Worm (Caenorhabditis elegans) whole organism, midembryonic: Measurements from ENCODE around the gene ZC262.4.
A peak's percentile ranks its signal among the peaks of the same experiment; 100 is the strongest.

ENCODE experiments used
- T22C8.4 ChIP-seq: fragments of 200-800 bp; sonication (Bioruptor generic); IDR thresholded peaks from 2 replicates; pipeline ENCODE4 v1.3.6; 2022; ENCODE audit warnings: missing genetic modification characterization, missing compliant biosample characterization
- cog-1 ChIP-seq: sonication (generic microtip); optimal IDR thresholded peaks from 2 replicates; lab custom pipeline; 2016; ENCODE audit warnings: missing genetic modification characterization, missing compliant biosample characterization
- flt-1 ChIP-seq: fragments of 200-800 bp; sonication (Bioruptor generic); IDR thresholded peaks from 2 replicates; pipeline ENCODE4 v1.3.6; 2022; ENCODE audit warnings: missing genetic modification characterization, missing compliant biosample characterization
- klf-2 ChIP-seq: fragments of 200-800 bp; sonication (Bioruptor generic); conservative IDR thresholded peaks from 2 replicates; pipeline ENCODE4 v1.3.6; 2022; ENCODE audit warnings: missing genetic modification reagents, missing genetic modification characterization, missing compliant biosample characterization
- med-1 ChIP-seq: sonication (generic microtip); optimal IDR thresholded peaks from 2 replicates; lab custom pipeline; 2017; ENCODE audit warnings: missing genetic modification characterization, mild to moderate bottlenecking, missing compliant biosample characterization, antibody characterized with exemption, missing genetic modification reagents; ENCODE audit not compliant: insufficient read depth
- ref-1 ChIP-seq: fragments of 200-800 bp; sonication (Bioruptor generic); conservative IDR thresholded peaks from 2 replicates; pipeline ENCODE4 v1.3.6; 2022; ENCODE audit warnings: missing genetic modification reagents, missing genetic modification characterization, missing compliant biosample characterization
- tab-1 ChIP-seq: fragments of 200-800 bp; sonication (Bioruptor generic); IDR thresholded peaks from 2 replicates; pipeline ENCODE4 v1.3.6; 2022; ENCODE audit warnings: missing genetic modification characterization, missing compliant biosample characterization
- ztf-23 ChIP-seq: fragments of 200-800 bp; sonication (Bioruptor generic); IDR thresholded peaks from 2 replicates; pipeline ENCODE4 v1.3.6; 2022; ENCODE audit warnings: missing genetic modification reagents, missing genetic modification characterization, missing compliant biosample characterization
- ztf-29 ChIP-seq: fragments of 200-800 bp; sonication (Bioruptor generic); IDR thresholded peaks from 2 replicates; pipeline ENCODE4 v1.3.6; 2022; ENCODE audit warnings: missing genetic modification reagents, missing genetic modification characterization, missing compliant biosample characterization

ZC262.4 gene

ce11 chrIII:8308238-8308637, 26.1 kb downstream of the ZC262.4 start, which contains the start of gene F10E9.4:
F10E9.4 (plus strand) TSS chrIII:8308538.
- TF ChIP-seq ztf-29 (GFP tag; lab: Robert Waterston, UW) (no peak), T22C8.4 (GFP tag; lab: Robert Waterston, UW) (no peak), klf-2 (GFP tag; lab: Robert Waterston, UW) (no peak), cog-1 (no peak), flt-1 (GFP tag; lab: Robert Waterston, UW) (no peak), med-1 (no peak), tab-1 (GFP tag; lab: Robert Waterston, UW) (no peak), ztf-23 (GFP tag; lab: Robert Waterston, UW) (no peak), ref-1 (GFP tag; lab: Robert Waterston, UW) (no peak)

- TF ChIP-seq flt-1 (GFP tag; lab: Robert Waterston, UW), result peak; percentile 71; the same call in 1 of the 2 replicates
- 0 out of 2 replicates have a peak, but pooled peaks have one; percentile 40 for TF ChIP-seq klf-2 (GFP tag; lab: Robert Waterston, UW)
- no peak for TF ChIP-seq ztf-29 (GFP tag; lab: Robert Waterston, UW)
- TF ChIP-seq cog-1, result peak; percentile 40
- no peak for TF ChIP-seq tab-1 (GFP tag; lab: Robert Waterston, UW)
- peak; percentile 73; the same call in 1 of the 2 replicates for TF ChIP-seq ztf-23 (GFP tag; lab: Robert Waterston, UW)
Observed at ce11 chrIII:8307356-8307755, 27.0 kb downstream of the ZC262.4 start, which contains the start of the genes F10E9.7 and F10E9.5. F10E9.7 (minus strand) TSS chrIII:8307441. F10E9.5 (plus strand) TSS chrIII:8307592.

DNA sequence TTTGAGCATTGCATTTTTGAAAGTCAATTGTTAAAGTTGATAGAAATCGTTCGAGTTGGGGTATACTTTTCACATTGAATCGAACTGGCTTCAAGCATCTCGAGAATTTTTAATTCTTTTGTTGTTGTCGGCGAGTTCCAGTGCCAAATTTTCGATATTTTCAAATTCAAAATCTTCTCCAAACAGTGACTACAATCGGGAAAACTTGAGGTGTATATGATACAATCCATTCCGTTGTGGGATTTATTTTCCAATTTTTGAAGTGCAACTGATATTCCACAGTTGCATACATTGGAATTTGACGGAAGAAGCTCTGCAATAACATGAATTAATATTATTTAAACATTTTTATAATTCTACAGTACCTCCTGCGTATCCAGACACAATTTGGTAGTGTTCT, 28.5 kb downstream of the ZC262.4 start:
- TF ChIP-seq flt-1 (GFP tag; lab: Robert Waterston, UW) (no peak), T22C8.4 (GFP tag; lab: Robert Waterston, UW) (no peak), klf-2 (GFP tag; lab: Robert Waterston, UW) (no peak), ztf-23 (GFP tag; lab: Robert Waterston, UW) (no peak), ref-1 (GFP tag; lab: Robert Waterston, UW) (no peak)

DNA sequence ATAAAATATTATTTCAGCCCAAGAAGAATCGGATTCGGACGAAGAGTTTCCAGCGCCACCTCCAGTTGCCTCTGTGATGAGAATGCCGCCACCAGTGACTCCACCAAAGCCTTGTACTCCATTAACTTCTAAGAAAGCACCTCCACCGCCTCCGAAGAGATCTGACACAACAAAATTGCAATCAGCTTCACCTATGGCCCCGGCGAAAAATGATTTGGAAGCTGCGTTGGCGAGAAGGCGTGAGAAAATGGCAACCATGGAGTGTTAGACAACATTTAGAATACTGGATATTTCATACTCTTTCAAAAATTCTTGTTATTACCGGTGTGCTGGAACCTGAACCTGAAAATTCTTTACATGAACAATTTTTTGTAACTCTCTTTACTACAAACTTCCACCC, 29.0 kb downstream of the ZC262.4 start:
- no peak for TF ChIP-seq ref-1 (GFP tag; lab: Robert Waterston, UW)
- TF ChIP-seq flt-1 (GFP tag; lab: Robert Waterston, UW), result no peak
- no peak for TF ChIP-seq klf-2 (GFP tag; lab: Robert Waterston, UW)
- no peak for TF ChIP-seq med-1
- TF ChIP-seq ztf-29 (GFP tag; lab: Robert Waterston, UW), result no peak

- TF ChIP-seq ztf-23 (GFP tag; lab: Robert Waterston, UW), result no peak
- no peak for TF ChIP-seq ref-1 (GFP tag; lab: Robert Waterston, UW)
- TF ChIP-seq cog-1, result no peak
- no peak for TF ChIP-seq flt-1 (GFP tag; lab: Robert Waterston, UW)
- no peak for TF ChIP-seq T22C8.4 (GFP tag; lab: Robert Waterston, UW)
- no peak for TF ChIP-seq klf-2 (GFP tag; lab: Robert Waterston, UW)
- no peak for TF ChIP-seq tab-1 (GFP tag; lab: Robert Waterston, UW)
- TF ChIP-seq ztf-29 (GFP tag; lab: Robert Waterston, UW), result no peak
- no peak for TF ChIP-seq med-1
Observed at ce11 chrIII:8303440-8303839, 30.9 kb downstream of the ZC262.4 start.

DNA sequence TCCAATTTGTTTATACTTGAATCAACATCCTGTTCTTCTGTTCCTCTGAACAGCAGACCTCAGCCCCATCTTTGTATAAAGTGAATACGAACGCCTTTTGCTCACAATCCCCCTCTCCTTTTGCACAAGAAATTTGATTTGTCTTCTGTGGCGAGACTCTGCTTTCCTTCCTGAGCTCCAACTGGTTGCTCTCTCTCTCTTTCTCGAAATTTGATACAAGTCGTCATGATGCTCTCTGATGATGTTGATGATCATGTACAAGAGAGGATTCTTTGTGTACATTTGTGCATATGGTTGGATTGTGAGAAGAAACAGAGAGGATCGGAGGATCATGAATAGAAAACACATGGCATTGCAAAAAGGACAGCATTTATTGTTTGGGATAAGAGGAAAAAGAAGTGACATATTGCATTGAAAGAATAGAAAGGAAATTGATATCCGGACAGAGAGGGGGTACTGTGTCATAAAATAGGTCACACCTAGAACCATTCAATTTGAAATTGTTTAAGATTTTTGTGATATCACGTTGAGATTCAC, 33.4 kb downstream of the ZC262.4 start:
- TF ChIP-seq flt-1 (GFP tag; lab: Robert Waterston, UW) (0 out of 2 replicates have a peak, but pooled peaks have one; percentile 15), med-1 (no peak), klf-2 (GFP tag; lab: Robert Waterston, UW) (no peak)

DNA sequence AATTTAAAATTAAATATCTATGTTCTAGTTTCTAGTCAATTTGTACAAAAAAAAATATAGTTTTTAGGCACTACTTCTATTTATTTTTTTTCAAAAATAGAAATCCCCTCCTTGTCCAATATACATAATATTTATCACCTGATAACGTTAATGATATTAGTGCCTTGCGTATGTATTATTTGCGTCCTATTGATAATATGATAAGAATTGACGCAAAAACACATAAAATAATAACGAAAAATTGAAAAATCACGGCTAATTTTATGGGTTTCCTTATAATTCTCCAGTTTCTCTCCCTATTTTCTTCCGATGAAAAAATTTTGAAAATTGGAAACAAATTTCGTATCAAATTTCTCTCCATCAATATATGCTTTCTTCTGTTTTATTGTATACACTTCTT, 34.6 kb downstream of the ZC262.4 start:
- no peak for TF ChIP-seq klf-2 (GFP tag; lab: Robert Waterston, UW)
- no peak for TF ChIP-seq flt-1 (GFP tag; lab: Robert Waterston, UW)
- TF ChIP-seq cog-1, result no peak
- TF ChIP-seq tab-1 (GFP tag; lab: Robert Waterston, UW), result no peak
- TF ChIP-seq ztf-23 (GFP tag; lab: Robert Waterston, UW), result no peak
- no peak for TF ChIP-seq ztf-29 (GFP tag; lab: Robert Waterston, UW)
- TF ChIP-seq T22C8.4 (GFP tag; lab: Robert Waterston, UW), result no peak
- TF ChIP-seq ref-1 (GFP tag; lab: Robert Waterston, UW), result no peak
- TF ChIP-seq med-1, result no peak

ce11 chrIII:8299078-8299587, 35.2 kb downstream of the ZC262.4 start:
- TF ChIP-seq ztf-29 (GFP tag; lab: Robert Waterston, UW) (no peak), tab-1 (GFP tag; lab: Robert Waterston, UW) (0 out of 2 replicates have a peak, but pooled peaks have one; percentile 66)

ce11 chrIII:8298216-8298920, 36.0 kb downstream of the ZC262.4 start:
- TF ChIP-seq med-1 (no peak), flt-1 (GFP tag; lab: Robert Waterston, UW) (no peak), ztf-29 (GFP tag; lab: Robert Waterston, UW) (no peak), ref-1 (GFP tag; lab: Robert Waterston, UW) (no peak), T22C8.4 (GFP tag; lab: Robert Waterston, UW) (no peak), ztf-23 (GFP tag; lab: Robert Waterston, UW) (no peak), klf-2 (GFP tag; lab: Robert Waterston, UW) (no peak), tab-1 (GFP tag; lab: Robert Waterston, UW) (no peak), cog-1 (no peak)

DNA sequence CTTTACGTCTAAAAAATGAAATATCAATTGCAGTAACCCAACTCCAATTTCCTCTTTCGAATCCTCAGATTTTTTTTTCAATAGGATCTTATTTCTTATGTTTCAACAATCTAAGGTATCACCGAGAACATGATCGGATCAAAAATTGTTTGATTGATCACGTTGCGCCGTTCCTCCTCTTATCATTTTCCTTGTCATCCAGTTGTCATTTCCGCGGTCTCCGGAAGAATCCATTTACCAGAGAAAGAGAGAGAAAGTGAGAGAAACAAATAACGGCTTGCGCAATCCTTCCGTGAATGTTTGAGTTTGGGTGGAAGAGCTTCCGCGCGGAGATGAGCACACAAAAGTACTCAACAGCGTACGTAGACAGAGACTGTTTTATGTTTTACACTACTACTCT, 41.1 kb downstream of the ZC262.4 start:
- TF ChIP-seq cog-1 (no peak), ztf-23 (GFP tag; lab: Robert Waterston, UW) (no peak), med-1 (no peak), flt-1 (GFP tag; lab: Robert Waterston, UW) (no peak), ztf-29 (GFP tag; lab: Robert Waterston, UW) (no peak), T22C8.4 (GFP tag; lab: Robert Waterston, UW) (no peak), tab-1 (GFP tag; lab: Robert Waterston, UW) (no peak), ref-1 (GFP tag; lab: Robert Waterston, UW) (no peak), klf-2 (GFP tag; lab: Robert Waterston, UW) (no peak)
